Worm (Caenorhabditis elegans) whole organism, midembryonic: ENCODE measurements around the gene T09F5.10.

Experiments used
- T22C8.4 ChIP-seq: fragments of 200-800 bp; sonication (Bioruptor generic); IDR thresholded peaks from 2 replicates; pipeline ENCODE4 v1.3.6; 2022; ENCODE audit warnings: missing genetic modification characterization, missing compliant biosample characterization
- cog-1 ChIP-seq: sonication (generic microtip); optimal IDR thresholded peaks from 2 replicates; lab custom pipeline; 2016; ENCODE audit warnings: missing genetic modification characterization, missing compliant biosample characterization
- ztf-23 ChIP-seq: fragments of 200-800 bp; sonication (Bioruptor generic); IDR thresholded peaks from 2 replicates; pipeline ENCODE4 v1.3.6; 2022; ENCODE audit warnings: missing genetic modification reagents, missing genetic modification characterization, missing compliant biosample characterization

DNA sequence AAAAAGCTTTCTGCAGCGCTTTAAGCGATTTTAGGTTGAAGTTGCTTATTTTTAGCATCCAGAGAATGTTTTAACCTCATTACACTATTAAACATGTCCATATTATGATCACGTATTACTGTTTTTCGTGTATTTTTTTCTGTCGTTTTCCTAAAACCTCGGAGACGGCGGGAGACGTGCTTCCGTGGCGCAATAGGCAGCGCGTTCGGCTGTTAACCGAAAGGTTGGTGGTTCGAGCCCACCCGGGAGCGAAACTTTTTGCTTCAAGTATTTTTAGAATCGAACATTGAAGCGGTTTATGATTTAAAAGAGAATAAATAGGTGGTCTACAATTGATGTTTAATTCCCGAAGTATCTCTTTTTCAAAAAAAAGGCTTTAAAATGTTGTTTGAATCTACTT lies 23.4 kb upstream of the T09F5.10 start:
- TF ChIP-seq ztf-23 (GFP tag; lab: Robert Waterston, UW) (no peak), T22C8.4 (GFP tag; lab: Robert Waterston, UW) (no peak), cog-1 (no peak)
